Worm (Caenorhabditis elegans) whole organism, L1 larva: Measurements from ENCODE around the gene pch-2.

Experiments
- C04F5.9 ChIP-seq: sonication (generic microtip); optimal IDR thresholded peaks from 2 replicates; lab custom pipeline; 2016; ENCODE audit warnings: missing genetic modification characterization, missing compliant biosample characterization
- C16A3.4 ChIP-seq: fragments of 150-350 bp; optimal IDR thresholded peaks from 2 replicates; lab custom pipeline; 2014; ENCODE audit warnings: missing biosample characterization, missing genetic modification characterization
- F16B12.6 ChIP-seq: fragments of 150-350 bp; optimal IDR thresholded peaks from 2 replicates; lab custom pipeline; 2014; ENCODE audit warnings: missing biosample characterization, missing genetic modification characterization
- alr-1 ChIP-seq: fragments of 200-800 bp; sonication (Bioruptor generic); optimal IDR thresholded peaks from 2 replicates; lab custom pipeline; 2018; ENCODE audit warnings: borderline replicate concordance, mild to moderate bottlenecking, missing genetic modification characterization, missing compliant biosample characterization
- blmp-1 ChIP-seq: fragments of 150-350 bp; optimal IDR thresholded peaks from 2 replicates; lab custom pipeline; 2014; ENCODE audit warnings: missing biosample characterization, missing genetic modification characterization
- ces-1 ChIP-seq: fragments of 150-350 bp; optimal IDR thresholded peaks from 2 replicates; lab custom pipeline; 2014; ENCODE audit warnings: missing biosample characterization, missing genetic modification reagents, missing genetic modification characterization
- dpl-1 ChIP-seq, 3 experiments: fragments of 150-350 bp in 2 of 3; sonication (generic microtip) in 1 of 3; optimal IDR thresholded peaks; 2 replicates each; lab custom pipeline; 2014 to 2017; ENCODE audit warnings: missing biosample characterization in 3 of 3, missing genetic modification characterization in 3 of 3, missing genetic modification reagents in 3 of 3
- dsc-1 ChIP-seq: sonication (generic microtip); optimal IDR thresholded peaks from 2 replicates; lab custom pipeline; 2016; ENCODE audit warnings: mild to moderate bottlenecking, missing genetic modification characterization, missing compliant biosample characterization
- efl-1 ChIP-seq, 4 experiments: fragments of 150-350 bp; optimal IDR thresholded peaks in 3 of 4; peaks in 1 of 4; 1 replicate in 1 of 4; 2 replicates in 3 of 4; lab custom pipeline; 2014; ENCODE audit warnings: missing biosample characterization in 2 of 4, missing genetic modification characterization in 2 of 4, missing genetic modification reagents in 2 of 4
- egl-13 ChIP-seq: sonication (generic microtip); optimal IDR thresholded peaks from 2 replicates; lab custom pipeline; 2016; ENCODE audit warnings: missing genotype, missing genetic modification reagents, missing genetic modification characterization, missing compliant biosample characterization
- egl-27 ChIP-seq, 2 experiments: fragments of 150-350 bp in 1 of 2; sonication (generic microtip); optimal IDR thresholded peaks; 3 replicates each; lab custom pipeline; 2017 to 2018; ENCODE audit warnings: missing biosample characterization in 2 of 2, missing genetic modification characterization in 2 of 2, missing genetic modification reagents in 2 of 2
- elt-3 ChIP-seq, 6 experiments: fragments of 150-350 bp in 1 of 6; sonication (generic microtip); optimal IDR thresholded peaks; 2 replicates each; lab custom pipeline; 2017 to 2018; ENCODE audit warnings: missing biosample characterization in 6 of 6, missing genetic modification characterization in 6 of 6, inconsistent platforms in 1 of 6
- ets-5 ChIP-seq: fragments of 200-800 bp; sonication (Bioruptor generic); IDR thresholded peaks from 2 replicates; pipeline ENCODE4 v1.3.6; 2022; ENCODE audit warnings: missing genetic modification characterization, missing compliant biosample characterization
- fkh-8 ChIP-seq: sonication (generic microtip); optimal IDR thresholded peaks from 2 replicates; lab custom pipeline; 2016; ENCODE audit warnings: mild to moderate bottlenecking, missing genetic modification characterization, missing compliant biosample characterization
- hpl-2 ChIP-seq: fragments of 150-350 bp; optimal IDR thresholded peaks from 2 replicates; lab custom pipeline; 2014; ENCODE audit warnings: missing biosample characterization, missing genetic modification reagents, missing genetic modification characterization
- isw-1 ChIP-seq: fragments of 200-800 bp; sonication (Bioruptor generic); IDR thresholded peaks from 2 replicates; pipeline ENCODE4 v1.3.6; 2022; ENCODE audit warnings: missing genetic modification characterization, missing compliant biosample characterization
- lin-13 ChIP-seq: fragments of 150-350 bp; optimal IDR thresholded peaks from 2 replicates; lab custom pipeline; 2014; ENCODE audit warnings: missing biosample characterization, missing genetic modification reagents, missing genetic modification characterization
- lin-14 ChIP-seq: fragments of 200-800 bp; sonication (Bioruptor generic); optimal IDR thresholded peaks from 2 replicates; lab custom pipeline; 2018; ENCODE audit warnings: mild to moderate bottlenecking, missing genetic modification characterization, moderate library complexity, missing compliant biosample characterization
- lin-15B ChIP-seq: fragments of 150-350 bp; sonication (generic microtip); optimal IDR thresholded peaks from 3 replicates; lab custom pipeline; 2014; ENCODE audit warnings: missing biosample characterization, missing genetic modification characterization
- lin-35 ChIP-seq, 2 experiments: fragments of 150-350 bp; optimal IDR thresholded peaks; 2 replicates each; lab custom pipeline; 2014; ENCODE audit warnings: missing biosample characterization in 2 of 2, missing genetic modification characterization in 2 of 2, missing genetic modification reagents in 2 of 2
- lin-39 ChIP-seq: fragments of 150-350 bp; optimal IDR thresholded peaks from 2 replicates; lab custom pipeline; 2014; ENCODE audit warnings: missing biosample characterization, missing genetic modification reagents, missing genetic modification characterization
- lsy-2 ChIP-seq, 2 experiments: fragments of 150-350 bp; optimal IDR thresholded peaks; 2 replicates each; lab custom pipeline; 2014; ENCODE audit warnings: missing biosample characterization in 2 of 2, missing genetic modification characterization in 2 of 2
- mep-1 ChIP-seq: fragments of 150-350 bp; optimal IDR thresholded peaks from 2 replicates; lab custom pipeline; 2014; ENCODE audit warnings: missing biosample characterization, missing genetic modification characterization
- nhr-19 ChIP-seq: fragments of 200-800 bp; sonication (Bioruptor generic); conservative IDR thresholded peaks from 2 replicates; pipeline ENCODE4 v1.3.6; 2022; ENCODE audit warnings: missing genetic modification characterization, missing compliant biosample characterization
- nhr-20 ChIP-seq: sonication (generic microtip); optimal IDR thresholded peaks from 2 replicates; lab custom pipeline; 2016; ENCODE audit warnings: mild to moderate bottlenecking, missing genetic modification characterization, missing compliant biosample characterization
- nhr-47 ChIP-seq: sonication (generic microtip); optimal IDR thresholded peaks from 2 replicates; lab custom pipeline; 2016; ENCODE audit warnings: mild to moderate bottlenecking, missing genetic modification characterization, moderate library complexity, missing compliant biosample characterization
- nhr-71 ChIP-seq: sonication (generic microtip); optimal IDR thresholded peaks from 2 replicates; lab custom pipeline; 2016; ENCODE audit warnings: mild to moderate bottlenecking, missing genetic modification characterization, moderate library complexity, missing compliant biosample characterization
- nhr-77 ChIP-seq: fragments of 150-350 bp; optimal IDR thresholded peaks from 2 replicates; lab custom pipeline; 2014; ENCODE audit warnings: missing biosample characterization, missing genetic modification characterization
- nhr-84 ChIP-seq: sonication (generic microtip); optimal IDR thresholded peaks from 2 replicates; lab custom pipeline; 2017; ENCODE audit warnings: missing biosample characterization, missing genetic modification characterization
- nhr-85 ChIP-seq: sonication (generic microtip); peaks from one replicate; lab custom pipeline; 2016; ENCODE audit warnings: missing genetic modification characterization, inconsistent platforms, missing compliant biosample characterization
- nhr-90 ChIP-seq: sonication (generic microtip); optimal IDR thresholded peaks from 2 replicates; lab custom pipeline; 2016; ENCODE audit warnings: mild to moderate bottlenecking, missing genetic modification characterization, missing compliant biosample characterization; ENCODE audit not compliant: poor library complexity
- rnt-1 ChIP-seq: sonication (generic microtip); optimal IDR thresholded peaks from 2 replicates; lab custom pipeline; 2016; ENCODE audit warnings: mild to moderate bottlenecking, missing genetic modification characterization, moderate library complexity, missing compliant biosample characterization
- skn-1 ChIP-seq: fragments of 150-350 bp; optimal IDR thresholded peaks from 2 replicates; lab custom pipeline; 2014; ENCODE audit warnings: missing biosample characterization, missing genetic modification characterization
- snu-23 ChIP-seq: sonication (generic microtip); optimal IDR thresholded peaks from 2 replicates; lab custom pipeline; 2016; ENCODE audit warnings: missing genetic modification characterization, missing compliant biosample characterization
- sox-4 ChIP-seq: sonication (generic microtip); optimal IDR thresholded peaks from 2 replicates; lab custom pipeline; 2016; ENCODE audit warnings: missing genetic modification characterization, missing compliant biosample characterization
- swsn-7 ChIP-seq: sonication (generic microtip); optimal IDR thresholded peaks from 2 replicates; lab custom pipeline; 2016; ENCODE audit warnings: missing genetic modification characterization, missing compliant biosample characterization
- tlp-1 ChIP-seq: fragments of 150-350 bp; optimal IDR thresholded peaks from 2 replicates; lab custom pipeline; 2014; ENCODE audit warnings: missing biosample characterization, missing genetic modification characterization
- unc-130 ChIP-seq: fragments of 150-350 bp; optimal IDR thresholded peaks from 2 replicates; lab custom pipeline; 2017; ENCODE audit warnings: missing biosample characterization, missing genetic modification characterization, inconsistent platforms
- unc-30 ChIP-seq: sonication (generic microtip); optimal IDR thresholded peaks from 2 replicates; lab custom pipeline; 2017; ENCODE audit warnings: missing biosample characterization, missing genetic modification characterization
- unc-86 ChIP-seq: sonication (generic microtip); optimal IDR thresholded peaks from 2 replicates; lab custom pipeline; 2016; ENCODE audit warnings: missing genetic modification characterization, missing compliant biosample characterization
- unc-98 ChIP-seq: fragments of 200-800 bp; sonication (Bioruptor generic); IDR thresholded peaks from 2 replicates; pipeline ENCODE4 v1.3.6; 2022; ENCODE audit warnings: missing genetic modification characterization, missing compliant biosample characterization
- xbp-1 ChIP-seq: sonication (generic microtip); optimal IDR thresholded peaks from 2 replicates; lab custom pipeline; 2016; ENCODE audit warnings: missing genetic modification characterization, missing compliant biosample characterization

Gene pch-2

ce11 chrII:8157991-8158390, at the start of gene pch-2:
pch-2 (plus strand) TSS chrII:8158349.
- TF ChIP-seq nhr-90 (tag; lab: Kevin White, UChicago): peak; percentile 48
- TF ChIP-seq lin-39: no peak
- TF ChIP-seq C16A3.4 (tag; lab: Kevin White, UChicago): peak; percentile 74
- TF ChIP-seq sox-4 (tag; lab: Kevin White, UChicago): no peak
- no peak for TF ChIP-seq tlp-1 (tag; lab: Kevin White, UChicago)
- no peak for TF ChIP-seq unc-98 (GFP tag; lab: Robert Waterston, UW)
- peak; percentile 3 for TF ChIP-seq unc-130
- TF ChIP-seq nhr-20 (tag; lab: Kevin White, UChicago): peak; percentile 61
- no peak for TF ChIP-seq unc-86
- TF ChIP-seq alr-1: no peak
- no peak for TF ChIP-seq egl-13 (tag; lab: Kevin White, UChicago)
- TF ChIP-seq lin-13 (GFP tag; lab: Kevin White, UChicago): no peak
- peak; percentile 64 for TF ChIP-seq C04F5.9 (tag; lab: Kevin White, UChicago)
- TF ChIP-seq dpl-1 (GFP tag; optimal IDR thresholded peaks at IDR 0.05; lab: Kevin White, UChicago): peak; percentile 83 to 90 (median 89)
- TF ChIP-seq lsy-2 (tag; optimal IDR thresholded peaks at IDR 0.05; lab: Kevin White, UChicago): peak; percentile 80 to 93
- peak; percentile 38 for TF ChIP-seq F16B12.6 (tag; lab: Kevin White, UChicago)
- peak; percentile 67 for TF ChIP-seq nhr-47 (tag; lab: Kevin White, UChicago)
- TF ChIP-seq ces-1 (GFP tag; lab: Kevin White, UChicago): no peak
- peak; percentile 61 for TF ChIP-seq mep-1
- TF ChIP-seq unc-30 (tag; lab: Kevin White, UChicago): no peak
- TF ChIP-seq elt-3 (tag; optimal IDR thresholded peaks at IDR 0.05; lab: Kevin White, UChicago): peak in 1 of 6 experiments; percentile 59
- TF ChIP-seq nhr-77 (tag; lab: Kevin White, UChicago): peak; percentile 37
- TF ChIP-seq xbp-1 (tag; lab: Kevin White, UChicago): peak; percentile 47
- peak; percentile 85 to 86 for TF ChIP-seq efl-1 (optimal IDR thresholded peaks at IDR 0.05; lab: Kevin White, UChicago)
- peak; percentile 88 to 99 for TF ChIP-seq efl-1 (GFP tag; optimal IDR thresholded peaks at IDR 0.05 in 1 of 2; lab: Kevin White, UChicago)
- TF ChIP-seq egl-27 (tag; optimal IDR thresholded peaks at IDR 0.05; lab: Kevin White, UChicago): no peak
- TF ChIP-seq ets-5 (GFP tag; lab: Robert Waterston, UW): no peak
- TF ChIP-seq snu-23 (GFP tag; lab: Kevin White, UChicago): peak; percentile 65
- TF ChIP-seq isw-1: peak; percentile 29; the same call in 1 of the 2 replicates
- peak; percentile 78 to 93 for TF ChIP-seq lin-35 (GFP tag; optimal IDR thresholded peaks at IDR 0.05; lab: Kevin White, UChicago)
- TF ChIP-seq skn-1 (tag; lab: Kevin White, UChicago): peak; percentile 32
- TF ChIP-seq blmp-1 (tag; lab: Kevin White, UChicago): peak; percentile 60
- TF ChIP-seq dsc-1 (tag; lab: Kevin White, UChicago): no peak
- TF ChIP-seq swsn-7 (tag; lab: Kevin White, UChicago): peak; percentile 48
- peak; percentile 62 for TF ChIP-seq lin-15B (tag; lab: Kevin White, UChicago)
- peak; percentile 45 for TF ChIP-seq lin-14 (GFP tag; lab: Kevin White, UChicago)
- TF ChIP-seq rnt-1 (tag; lab: Kevin White, UChicago): peak; percentile 66
- peak; percentile 70 for TF ChIP-seq nhr-71 (tag; lab: Kevin White, UChicago)
- peak; percentile 46 for TF ChIP-seq nhr-19 (GFP tag; lab: Robert Waterston, UW)
- TF ChIP-seq fkh-8 (tag; lab: Kevin White, UChicago): peak; percentile 62
- TF ChIP-seq nhr-85 (tag; lab: Kevin White, UChicago): peak; percentile 75
- no peak for TF ChIP-seq nhr-84 (tag; lab: Kevin White, UChicago)
- TF ChIP-seq hpl-2 (GFP tag; lab: Kevin White, UChicago): no peak

ce11 chrII:8112063-8112462, 46.1 kb upstream of the pch-2 start, which contains the start of gene lron-4:
lron-4 (minus strand) TSS chrII:8112163.
- peak; percentile 15 for TF ChIP-seq fkh-8 (tag; lab: Kevin White, UChicago)
- no peak for TF ChIP-seq mep-1
- TF ChIP-seq nhr-85 (tag; lab: Kevin White, UChicago): no peak
- TF ChIP-seq, all 84 proteins: peak for 1
